Worm (Caenorhabditis elegans): ENCODE data around the gene fbxb-25.

ce11 chrII:1679081-1679480 is 4.8 kb upstream of the fbxb-25 start, which contains the start of gene irld-36:
- no peak for TF ChIP-seq lin-26 (GFP tag; IDR thresholded peaks at IDR 0.05)
- no peak for TF ChIP-seq nfya-2 (GFP tag; IDR thresholded peaks at IDR 0.05)
- TF ChIP-seq unc-62 (GFP tag; optimal IDR thresholded peaks at IDR 0.05): no peak
- TF ChIP-seq F49E8.2 (tag; optimal IDR thresholded peaks at IDR 0.05; ENCODE audit: insufficient read depth): no peak
- TF ChIP-seq nhr-90 (tag; optimal IDR thresholded peaks at IDR 0.05): no peak
- TF ChIP-seq nhr-179 (tag; optimal IDR thresholded peaks at IDR 0.05): no peak
- no peak for TF ChIP-seq ztf-22 (GFP tag; optimal IDR thresholded peaks at IDR 0.05)
- no peak for TF ChIP-seq Y67H2A.10 (GFP tag; conservative IDR thresholded peaks at IDR 0.05)
- no peak for TF ChIP-seq die-1 (tag; optimal IDR thresholded peaks at IDR 0.05)
- no peak for TF ChIP-seq tbp1 (GFP tag; optimal IDR thresholded peaks at IDR 0.05)
- no peak for TF ChIP-seq hlh-26 (GFP tag; conservative IDR thresholded peaks at IDR 0.05)
